Worm (Caenorhabditis elegans): ENCODE data around the gene ets-10.

Gene ets-10

DNA sequence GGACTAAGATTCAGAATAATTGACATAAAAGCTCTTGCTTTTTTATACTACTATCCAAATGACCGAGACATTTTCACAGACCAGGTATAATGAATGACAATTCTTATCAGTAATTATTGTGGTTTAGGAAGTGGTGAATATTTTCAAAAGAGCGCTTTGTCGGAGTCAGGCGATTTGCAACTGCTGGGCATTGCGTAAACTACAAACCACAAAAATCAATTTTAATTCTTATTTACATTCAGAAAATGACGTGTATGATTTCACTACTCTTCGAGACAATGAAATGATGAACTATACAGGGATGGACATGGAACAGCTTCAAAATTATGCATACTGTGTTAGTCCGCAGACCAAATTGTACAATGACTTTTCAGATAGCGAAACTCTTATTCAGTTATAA is 481 bp downstream of the ets-10 start:
- TF ChIP-seq mxl-3 (GFP tag; optimal IDR thresholded peaks at IDR 0.05) (no peak), dmd-6 (GFP tag; IDR thresholded peaks at IDR 0.05) (peak; percentile 56), zip-11 (GFP tag; IDR thresholded peaks at IDR 0.05) (no peak), arid-1 (GFP tag; conservative IDR thresholded peaks at IDR 0.05) (no peak), lin-1 (GFP tag; IDR thresholded peaks at IDR 0.05) (peak; percentile 27; the same call in 1 of the 2 replicates), pqm-1 (tag; optimal IDR thresholded peaks at IDR 0.05) (peak; percentile 12), ZK337.2 (GFP tag; IDR thresholded peaks at IDR 0.05) (no peak), nhr-28 (tag; optimal IDR thresholded peaks at IDR 0.05) (peak; percentile 84), hlh-11 (tag; optimal IDR thresholded peaks at IDR 0.05) (peak; percentile 47), daf-16 (GFP tag; optimal IDR thresholded peaks at IDR 0.05) (no peak), daf-16 (tag; optimal IDR thresholded peaks at IDR 0.05) (peak; percentile 76), ceh-44 (GFP tag; IDR thresholded peaks at IDR 0.05) (no peak), nhr-77 (tag; optimal IDR thresholded peaks at IDR 0.05) (peak; percentile 16)

DNA sequence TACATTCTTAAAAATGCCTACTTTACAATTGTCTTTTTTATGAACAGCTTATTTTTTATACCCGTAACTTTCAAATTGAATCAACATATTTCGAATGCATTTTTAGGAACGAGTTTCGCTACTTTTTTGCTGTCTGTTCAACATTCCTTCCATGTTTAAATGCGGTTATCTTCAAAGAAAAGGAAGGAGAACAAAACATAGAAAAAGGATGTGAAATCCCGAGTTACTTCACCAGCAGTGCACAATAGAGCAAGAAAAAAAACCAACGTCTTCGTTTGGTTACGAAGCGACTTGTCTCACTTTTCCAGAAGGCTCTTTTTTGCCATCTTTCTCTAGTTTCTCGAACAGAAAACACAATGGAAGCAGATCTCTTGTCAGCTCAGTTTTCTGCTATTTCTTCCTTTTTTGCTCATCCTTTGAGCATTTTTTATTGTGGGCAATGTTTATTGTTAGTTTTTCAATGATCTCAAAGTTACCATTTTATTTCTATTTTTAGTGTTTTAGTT is 1.7 kb downstream of the ets-10 start, which contains the start of gene cka-2:
Gene cka-2 (plus strand): TSS at position 456 of the 506 bp plus-strand sequence.
- peak in 1 of 2 experiments; percentile 19 for TF ChIP-seq lsy-2 (tag; optimal IDR thresholded peaks at IDR 0.05)
- TF ChIP-seq ctbp-1 (GFP tag; IDR thresholded peaks at IDR 0.05) = 0 out of 2 replicates have a peak, but pooled peaks have one; percentile 46
- no peak for TF ChIP-seq sdz-12 (GFP tag; optimal IDR thresholded peaks at IDR 0.05)
- peak; percentile 14 for TF ChIP-seq hlh-30 (tag; optimal IDR thresholded peaks at IDR 0.05; ENCODE audit: insufficient read depth)
- peak; percentile 67 for TF ChIP-seq ces-1 (GFP tag; optimal IDR thresholded peaks at IDR 0.05)
- peak; percentile 83 for TF ChIP-seq fkh-10 (GFP tag; optimal IDR thresholded peaks at IDR 0.05)
- no peak for TF ChIP-seq T20F7.1 (GFP tag; optimal IDR thresholded peaks at IDR 0.05)

DNA sequence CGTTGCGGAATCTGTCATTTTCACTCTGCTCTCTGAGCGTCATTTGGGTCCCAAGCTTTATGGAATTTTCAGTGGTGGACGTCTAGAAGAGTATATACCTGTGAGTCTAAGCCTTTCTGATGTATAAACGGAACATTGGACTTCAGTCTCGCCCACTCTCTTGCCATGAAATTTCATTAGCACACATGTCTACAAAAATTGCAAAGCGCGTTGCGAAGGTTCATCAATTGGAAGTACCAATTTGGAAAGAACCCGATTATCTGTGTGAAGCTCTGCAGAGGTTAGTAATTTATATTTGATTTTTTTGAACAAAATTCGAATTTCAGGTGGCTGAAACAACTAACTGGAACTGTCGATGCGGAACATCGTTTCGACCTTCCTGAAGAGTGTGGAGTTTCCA is 5.8 kb downstream of the ets-10 start:
- TF ChIP-seq unc-62 (GFP tag; optimal IDR thresholded peaks at IDR 0.05 in 1 of 2) = peak in 1 of 2 experiments; percentile 57
- TF ChIP-seq unc-62 (tag; optimal IDR thresholded peaks at IDR 0.05) = no peak
- peak; percentile 74 for TF ChIP-seq aha-1 (tag)
- TF ChIP-seq nhr-10 (tag; optimal IDR thresholded peaks at IDR 0.05) = no peak
- no peak for TF ChIP-seq daf-12 (tag; optimal IDR thresholded peaks at IDR 0.05)

DNA sequence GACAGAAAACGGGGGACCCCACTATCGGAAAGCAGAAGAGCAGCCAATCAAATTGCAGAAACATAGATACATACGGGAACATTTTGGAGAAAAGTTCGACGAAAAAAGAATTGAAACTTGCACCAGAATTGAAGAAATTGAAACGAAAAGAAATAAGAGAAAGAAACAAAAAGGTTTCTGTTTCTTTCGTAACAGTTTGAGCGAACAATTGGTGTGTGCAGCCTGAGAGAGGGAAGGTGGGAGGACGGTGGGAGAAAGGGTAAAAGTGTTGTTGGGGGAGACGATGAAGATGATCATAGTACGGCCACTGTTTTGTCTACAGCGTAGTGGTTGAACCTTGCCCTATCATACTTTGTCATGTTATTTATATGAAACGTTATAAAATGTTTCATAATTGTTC is 11.0 kb downstream of the ets-10 start:
- TF ChIP-seq mep-1 (tag; optimal IDR thresholded peaks at IDR 0.05) (peak; percentile 32), nhr-6 (tag; optimal IDR thresholded peaks at IDR 0.05) (no peak), nhr-28 (tag; optimal IDR thresholded peaks at IDR 0.05) (peak; percentile 28), hlh-11 (tag; optimal IDR thresholded peaks at IDR 0.05) (peak; percentile 41), dmd-6 (GFP tag; IDR thresholded peaks at IDR 0.05) (peak; percentile 9; the same call in 1 of the 2 replicates), daf-16 (GFP tag; optimal IDR thresholded peaks at IDR 0.05) (no peak), daf-16 (tag; optimal IDR thresholded peaks at IDR 0.05) (peak; percentile 48), daf-8 (GFP tag; IDR thresholded peaks at IDR 0.05) (no peak), fkh-10 (GFP tag; optimal IDR thresholded peaks at IDR 0.05) (peak; percentile 27)

DNA sequence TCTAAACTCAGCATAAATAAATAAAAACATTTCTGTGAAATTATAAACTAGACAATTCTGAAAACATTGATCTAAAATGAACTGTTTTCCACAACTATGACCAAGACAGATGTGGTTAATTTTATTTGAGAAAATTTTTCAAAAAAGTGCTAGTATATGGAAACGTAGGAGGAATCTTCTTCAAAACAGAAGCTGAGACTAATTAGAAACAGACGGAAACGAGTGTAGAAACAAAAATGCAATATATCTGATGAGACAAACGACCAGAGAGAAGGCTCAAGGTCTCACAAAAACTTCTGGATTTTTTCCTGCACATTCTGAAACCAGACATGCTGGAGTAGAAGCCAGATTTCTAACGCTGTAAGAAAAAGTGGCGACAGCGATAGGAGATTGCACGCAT is 11.9 kb downstream of the ets-10 start:
- no peak for TF ChIP-seq daf-8 (GFP tag; IDR thresholded peaks at IDR 0.05)
- TF ChIP-seq lsy-2 (tag; optimal IDR thresholded peaks at IDR 0.05) = no peak
- no peak for TF ChIP-seq ceh-82 (tag; optimal IDR thresholded peaks at IDR 0.05)
- no peak for TF ChIP-seq daf-12 (tag; optimal IDR thresholded peaks at IDR 0.05)
- TF ChIP-seq T26A8.4 (GFP tag; IDR thresholded peaks at IDR 0.05) = no peak
- TF ChIP-seq unc-62 (GFP tag; optimal IDR thresholded peaks at IDR 0.05 in 1 of 2) = no peak
- no peak for TF ChIP-seq unc-62 (tag; optimal IDR thresholded peaks at IDR 0.05)
- TF ChIP-seq nhr-111 (GFP tag; optimal IDR thresholded peaks at IDR 0.05) = no peak
- no peak for TF ChIP-seq mxl-3 (GFP tag; optimal IDR thresholded peaks at IDR 0.05)
- TF ChIP-seq lin-38 (GFP tag; IDR thresholded peaks at IDR 0.05) = no peak
- TF ChIP-seq ZK546.5 (tag; optimal IDR thresholded peaks at IDR 0.05) = no peak
- TF ChIP-seq unc-39 (tag; optimal IDR thresholded peaks at IDR 0.05) = no peak
- TF ChIP-seq Y105C5A.15 (GFP tag; IDR thresholded peaks at IDR 0.05) = no peak
- no peak for TF ChIP-seq zag-1 (tag; optimal IDR thresholded peaks at IDR 0.05)
- no peak for TF ChIP-seq dmd-9 (GFP tag; IDR thresholded peaks at IDR 0.05)
- TF ChIP-seq mxl-2 (GFP tag; conservative IDR thresholded peaks at IDR 0.05) = no peak
- no peak for TF ChIP-seq duxl-1 (tag; optimal IDR thresholded peaks at IDR 0.05; ENCODE audit: poor library complexity)
- TF ChIP-seq ctbp-1 (GFP tag; IDR thresholded peaks at IDR 0.05) = no peak
- TF ChIP-seq ces-1 (GFP tag; optimal IDR thresholded peaks at IDR 0.05) = no peak
